Worm (Caenorhabditis elegans): ENCODE results near the gene ddr-1.

Gene ddr-1

DNA sequence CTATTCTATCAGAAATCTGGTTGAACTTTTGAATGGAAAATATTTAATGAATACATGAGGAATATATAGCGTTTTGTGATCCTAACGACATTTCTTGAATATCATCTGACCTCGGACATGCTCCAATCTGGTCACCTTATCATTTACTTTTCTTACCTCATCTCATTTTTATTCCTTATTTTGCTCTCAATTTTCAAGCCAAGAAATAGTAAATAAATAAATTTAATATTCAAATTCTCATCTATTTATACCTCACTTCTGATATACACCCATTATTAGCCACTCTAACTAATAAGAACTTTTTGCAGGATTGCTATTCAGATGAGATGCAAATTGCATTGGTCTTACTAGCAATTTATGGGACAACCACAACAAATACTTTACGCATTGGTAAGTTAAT, at the start of gene ddr-1:
TSS of gene ddr-1 (plus strand) at position 301 of the 400 bp plus-strand sequence.
- TF ChIP-seq syd-9 (tag; optimal IDR thresholded peaks at IDR 0.05) (no peak), unc-42 (tag; optimal IDR thresholded peaks at IDR 0.05) (no peak), unc-3 (GFP tag; conservative IDR thresholded peaks at IDR 0.05) (no peak), unc-3 (tag; optimal IDR thresholded peaks at IDR 0.05) (no peak), sox-2 (GFP tag; IDR thresholded peaks at IDR 0.05) (no peak), K02D7.2 (tag; optimal IDR thresholded peaks at IDR 0.05) (no peak)

DNA sequence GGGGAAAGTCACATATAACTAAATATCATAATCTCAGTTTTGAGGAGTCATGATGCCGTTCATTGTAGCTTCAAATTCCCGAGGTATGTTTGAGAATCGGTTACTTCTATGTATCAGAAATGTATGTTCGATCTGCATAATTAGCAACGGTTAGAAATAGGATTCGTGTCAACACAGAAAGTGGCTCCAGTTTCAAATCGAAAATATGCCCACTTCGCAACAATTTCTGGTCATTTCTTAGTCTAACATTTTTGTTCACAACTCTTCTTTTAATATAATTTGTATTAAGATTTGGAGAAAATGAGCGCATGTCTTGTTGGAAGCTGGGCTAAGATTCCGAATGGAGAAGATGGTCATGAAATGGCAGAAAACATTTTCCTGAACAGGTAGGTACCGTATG, 47.5 kb upstream of the ddr-1 start, which contains the start of gene pks-1:
TSS of gene pks-1 (plus strand) at position 301 of the 400 bp plus-strand sequence.
- TF ChIP-seq unc-86 (tag; optimal IDR thresholded peaks at IDR 0.05) (no peak), ama-1 (optimal IDR thresholded peaks at IDR 0.05) (no peak), unc-42 (tag; optimal IDR thresholded peaks at IDR 0.05) (no peak), hlh-6 (tag; optimal IDR thresholded peaks at IDR 0.05) (no peak)

DNA sequence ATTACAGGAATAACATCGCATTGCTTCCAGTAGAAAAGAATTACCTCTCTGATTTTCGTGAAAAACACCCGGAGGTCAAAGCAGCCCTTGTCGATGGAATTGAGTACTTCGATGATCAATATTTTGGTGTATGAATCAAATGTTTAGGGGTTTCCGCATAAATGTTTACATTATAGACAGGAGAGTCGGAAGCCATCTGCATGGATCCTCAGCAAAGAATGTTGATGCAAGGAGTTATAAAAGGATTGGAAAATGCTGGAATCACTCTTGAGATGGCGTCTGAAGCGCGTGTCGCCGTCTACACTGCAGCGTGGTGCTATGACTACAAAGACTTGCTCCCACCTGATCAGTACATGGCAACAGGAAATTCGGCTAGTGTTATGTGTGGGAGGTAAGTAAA, 46.8 kb upstream of the ddr-1 start, which contains the start of gene C41A3.2:
TSS of gene C41A3.2 (minus strand) at position 101 of the 400 bp plus-strand sequence.
- TF ChIP-seq ama-1 (optimal IDR thresholded peaks at IDR 0.05) (no peak), unc-55 (GFP tag; optimal IDR thresholded peaks at IDR 0.05) (no peak), dmd-4 (tag; optimal IDR thresholded peaks at IDR 0.05; ENCODE audit: borderline replicate concordance) (no peak), T23F11.4 (GFP tag; optimal IDR thresholded peaks at IDR 0.05) (no peak), fax-1 (tag; optimal IDR thresholded peaks at IDR 0.05) (no peak), C08G9.2 (tag; optimal IDR thresholded peaks at IDR 0.05) (no peak), unc-3 (GFP tag; conservative IDR thresholded peaks at IDR 0.05) (no peak), unc-3 (tag; optimal IDR thresholded peaks at IDR 0.05) (no peak), ceh-48 (tag; optimal IDR thresholded peaks at IDR 0.05) (no peak), pag-3 (tag; optimal IDR thresholded peaks at IDR 0.05; ENCODE audit: borderline replicate concordance) (no peak), ceh-9 (tag; optimal IDR thresholded peaks at IDR 0.05) (no peak), nhr-232 (tag; optimal IDR thresholded peaks at IDR 0.05) (no peak)

DNA sequence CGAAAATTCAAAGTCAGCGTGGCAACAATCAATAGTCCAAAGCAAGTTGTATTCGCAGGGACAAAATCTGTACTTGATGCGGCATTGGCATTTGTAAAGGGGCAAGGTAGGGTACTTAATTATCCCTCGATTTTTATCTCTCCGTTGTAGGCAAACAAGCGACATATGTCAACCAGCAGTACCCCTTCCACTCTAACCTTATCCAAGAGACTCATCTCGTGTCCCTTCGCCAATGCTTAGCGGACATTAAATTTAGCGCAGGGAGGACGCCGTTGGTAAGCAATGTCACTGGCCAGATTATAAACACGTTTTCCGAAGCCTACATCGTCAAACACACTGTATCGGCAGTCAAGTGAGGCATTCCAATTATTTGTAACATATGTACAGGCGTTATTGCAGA, 31.7 kb upstream of the ddr-1 start:
- TF ChIP-seq sdc-2 (tag; optimal IDR thresholded peaks at IDR 0.05): peak; percentile 99
- peak; percentile 16 for TF ChIP-seq C38D4.7 (GFP tag; optimal IDR thresholded peaks at IDR 0.05)
- TF ChIP-seq ama-1 (optimal IDR thresholded peaks at IDR 0.05): no peak
- no peak for TF ChIP-seq ets-4 (tag; optimal IDR thresholded peaks at IDR 0.05)
- TF ChIP-seq zip-5 (tag; optimal IDR thresholded peaks at IDR 0.05): peak; percentile 46
- peak; percentile 68 for TF ChIP-seq T23F11.4 (GFP tag; optimal IDR thresholded peaks at IDR 0.05)
- peak; percentile 93 for TF ChIP-seq syd-9 (tag; optimal IDR thresholded peaks at IDR 0.05)
- no peak for TF ChIP-seq lin-11 (tag; optimal IDR thresholded peaks at IDR 0.05)
- TF ChIP-seq unc-55 (GFP tag; optimal IDR thresholded peaks at IDR 0.05): peak; percentile 42
- TF ChIP-seq pros-1 (tag; optimal IDR thresholded peaks at IDR 0.05): peak; percentile 97
- no peak for TF ChIP-seq K02D7.2 (tag; optimal IDR thresholded peaks at IDR 0.05)
- TF ChIP-seq hlh-13 (GFP tag; optimal IDR thresholded peaks at IDR 0.05): peak; percentile 9
- peak; percentile 73 for TF ChIP-seq ceh-2 (tag; optimal IDR thresholded peaks at IDR 0.05)
- TF ChIP-seq ceh-30 (tag; optimal IDR thresholded peaks at IDR 0.05): peak; percentile 79
- no peak for TF ChIP-seq ttx-3 (tag; optimal IDR thresholded peaks at IDR 0.05)
- no peak for TF ChIP-seq elt-2 (tag; optimal IDR thresholded peaks at IDR 0.05)
- peak; percentile 93 for TF ChIP-seq ceh-22 (tag; optimal IDR thresholded peaks at IDR 0.05)
- TF ChIP-seq pat-9 (tag; optimal IDR thresholded peaks at IDR 0.05): peak; percentile 65
- TF ChIP-seq K09A11.1 (tag; optimal IDR thresholded peaks at IDR 0.05; ENCODE audit: insufficient read depth): peak; percentile 67
- no peak for TF ChIP-seq unc-86 (tag; optimal IDR thresholded peaks at IDR 0.05)
- TF ChIP-seq ceh-48 (tag; optimal IDR thresholded peaks at IDR 0.05): peak; percentile 28
- TF ChIP-seq fax-1 (tag; optimal IDR thresholded peaks at IDR 0.05): peak; percentile 53
- TF ChIP-seq nhr-11 (tag; optimal IDR thresholded peaks at IDR 0.05): no peak
- peak; percentile 93 for TF ChIP-seq fkh-10 (GFP tag; optimal IDR thresholded peaks at IDR 0.05)
- TF ChIP-seq sox-2 (GFP tag; IDR thresholded peaks at IDR 0.05): peak; percentile 51
- TF ChIP-seq pag-3 (tag; optimal IDR thresholded peaks at IDR 0.05; ENCODE audit: borderline replicate concordance): no peak
- TF ChIP-seq ahr-1 (tag; optimal IDR thresholded peaks at IDR 0.05): peak; percentile 12
- TF ChIP-seq hlh-30 (tag; optimal IDR thresholded peaks at IDR 0.05; ENCODE audit: insufficient read depth): peak; percentile 85
- TF ChIP-seq npax-4 (tag; optimal IDR thresholded peaks at IDR 0.05): no peak
- peak; percentile 60 for TF ChIP-seq sox-4 (tag; optimal IDR thresholded peaks at IDR 0.05)
- peak; percentile 39 for TF ChIP-seq hlh-15 (tag; optimal IDR thresholded peaks at IDR 0.05)
- TF ChIP-seq hlh-8 (tag; optimal IDR thresholded peaks at IDR 0.05): peak; percentile 88
- TF ChIP-seq lim-6 (tag; optimal IDR thresholded peaks at IDR 0.05): no peak
- no peak for TF ChIP-seq elt-4 (tag; optimal IDR thresholded peaks at IDR 0.05)
- TF ChIP-seq pqm-1 (tag; optimal IDR thresholded peaks at IDR 0.05): peak; percentile 89
- peak; percentile 97 for TF ChIP-seq ref-2 (tag; optimal IDR thresholded peaks at IDR 0.05)
- TF ChIP-seq odd-2 (tag; optimal IDR thresholded peaks at IDR 0.05): peak; percentile 28
